Fruit fly (Drosophila melanogaster) whole organism, embryonic: Measurements from ENCODE around the gene PK2-R2.

Experiments used
- Atf3 ChIP-seq: fragments of 200-800 bp; sonication (Bioruptor generic); optimal IDR thresholded peaks from 3 replicates; lab custom pipeline; 2016; ENCODE audit warnings: missing biosample characterization, missing genetic modification characterization
- Bdp1 ChIP-seq: fragments of 200-800 bp; sonication (Bioruptor generic); optimal IDR thresholded peaks from 3 replicates; lab custom pipeline; 2016; ENCODE audit warnings: missing biosample characterization, missing genetic modification characterization
- Bgb ChIP-seq: fragments of 200-800 bp; sonication (Bioruptor generic); IDR thresholded peaks from 2 replicates; pipeline ENCODE4 v1.3.6; 2022; ENCODE audit warnings: missing biosample characterization, missing genetic modification characterization; ENCODE audit not compliant: partially characterized antibody
- CG10543 ChIP-seq: fragments of 200-800 bp; sonication (Bioruptor generic); optimal IDR thresholded peaks from 3 replicates; lab custom pipeline; 2017; ENCODE audit warnings: missing biosample characterization, mild to moderate bottlenecking, missing genetic modification characterization, moderate library complexity
- CG10565 ChIP-seq: fragments of 200-800 bp; sonication (Bioruptor generic); optimal IDR thresholded peaks from 3 replicates; lab custom pipeline; 2016; ENCODE audit warnings: missing biosample characterization, mild to moderate bottlenecking, missing genetic modification characterization
- CG11247 ChIP-seq: fragments of 200-800 bp; sonication (Bioruptor generic); IDR thresholded peaks from 2 replicates; pipeline ENCODE4 v1.3.6; 2022; ENCODE audit warnings: missing biosample characterization, missing genetic modification characterization
- CG15514 ChIP-seq: fragments of 200-800 bp; sonication (Bioruptor generic); optimal IDR thresholded peaks from 3 replicates; lab custom pipeline; 2017; ENCODE audit warnings: missing biosample characterization, missing genetic modification characterization, mild to moderate bottlenecking, moderate library complexity, missing genetic modification reagents
- CG1647 ChIP-seq: fragments of 200-800 bp; sonication (Bioruptor generic); optimal IDR thresholded peaks from 3 replicates; lab custom pipeline; 2016; ENCODE audit warnings: missing biosample characterization, missing genetic modification characterization
- CG16779 ChIP-seq: fragments of 200-800 bp; sonication (Bioruptor generic); IDR thresholded peaks from 2 replicates; pipeline ENCODE4 v1.3.6; 2022; ENCODE audit warnings: missing biosample characterization, missing genetic modification characterization
- CG16863 ChIP-seq: fragments of 200-800 bp; sonication (Bioruptor generic); optimal IDR thresholded peaks from 3 replicates; lab custom pipeline; 2016; ENCODE audit warnings: missing biosample characterization, missing genetic modification characterization
- CG18011 ChIP-seq: fragments of 200-800 bp; sonication (Bioruptor generic); optimal IDR thresholded peaks from 2 replicates; lab custom pipeline; 2017; ENCODE audit warnings: missing biosample characterization, missing genetic modification characterization, mild to moderate bottlenecking, moderate library complexity, missing genotype
- CG32772 ChIP-seq: fragments of 200-800 bp; sonication (Bioruptor generic); IDR thresholded peaks from 2 replicates; pipeline ENCODE4 v1.3.6; 2022; ENCODE audit warnings: missing biosample characterization, missing genetic modification characterization
- CG6254 ChIP-seq: fragments of 200-800 bp; sonication (Bioruptor generic); optimal IDR thresholded peaks from 3 replicates; lab custom pipeline; 2017; ENCODE audit warnings: mild to moderate bottlenecking, missing biosample characterization, missing genetic modification reagents, missing genetic modification characterization
- CG7372 ChIP-seq: fragments of 200-800 bp; sonication (Bioruptor generic); IDR thresholded peaks from 2 replicates; pipeline ENCODE4 v1.3.6; 2022; ENCODE audit warnings: missing biosample characterization, missing genetic modification characterization
- CG8944 ChIP-seq: fragments of 200-800 bp; sonication (Bioruptor generic); optimal IDR thresholded peaks from 3 replicates; lab custom pipeline; 2016; ENCODE audit warnings: missing biosample characterization, missing genetic modification characterization
- CG9215 ChIP-seq: fragments of 200-800 bp; sonication (Bioruptor generic); IDR thresholded peaks from 2 replicates; pipeline ENCODE4 v1.3.6; 2022; ENCODE audit warnings: missing biosample characterization, missing genetic modification characterization
- CrebB ChIP-seq: fragments of 200-800 bp; sonication (Bioruptor generic); optimal IDR thresholded peaks from 3 replicates; lab custom pipeline; 2018; ENCODE audit warnings: missing biosample characterization, mild to moderate bottlenecking, missing genetic modification characterization
- Hand ChIP-seq: fragments of 200-800 bp; sonication (Bioruptor generic); optimal IDR thresholded peaks from 2 replicates; lab custom pipeline; 2017; ENCODE audit warnings: mild to moderate bottlenecking, missing biosample characterization, missing genetic modification reagents, missing genetic modification characterization
- Hey ChIP-seq: fragments of 200-800 bp; sonication (Bioruptor generic); optimal IDR thresholded peaks from 3 replicates; lab custom pipeline; 2018; ENCODE audit warnings: missing biosample characterization, mild to moderate bottlenecking, missing genetic modification characterization
- Hmr ChIP-seq: fragments of 200-800 bp; sonication (Bioruptor generic); optimal IDR thresholded peaks from 3 replicates; lab custom pipeline; 2017; ENCODE audit warnings: mild to moderate bottlenecking, missing biosample characterization, missing genetic modification reagents, missing genetic modification characterization
- Nf-YA ChIP-seq: fragments of 200-800 bp; sonication (Bioruptor generic); IDR thresholded peaks from 2 replicates; pipeline ENCODE4 v1.3.6; 2022; ENCODE audit warnings: missing biosample characterization, missing genetic modification characterization
- Oli ChIP-seq: fragments of 200-800 bp; sonication (Bioruptor generic); optimal IDR thresholded peaks from 2 replicates; lab custom pipeline; 2018; ENCODE audit warnings: missing biosample characterization, mild to moderate bottlenecking, missing genetic modification characterization, moderate library complexity
- Ravus ChIP-seq: fragments of 200-800 bp; sonication (Bioruptor generic); IDR thresholded peaks from 2 replicates; pipeline ENCODE4 v1.3.6; 2022; ENCODE audit warnings: missing biosample characterization, missing genetic modification characterization
- Rx ChIP-seq: fragments of 200-800 bp; sonication (Bioruptor generic); IDR thresholded peaks from 2 replicates; pipeline ENCODE4 v1.3.6; 2022; ENCODE audit warnings: missing biosample characterization, missing genetic modification characterization
- Scr ChIP-seq: fragments of 200-800 bp; sonication (Bioruptor generic); IDR thresholded peaks from 2 replicates; pipeline ENCODE4 v1.3.6; 2022; ENCODE audit warnings: missing biosample characterization, missing genetic modification characterization; ENCODE audit not compliant: partially characterized antibody
- Sox100B ChIP-seq: fragments of 200-800 bp; sonication (Bioruptor generic); optimal IDR thresholded peaks from 3 replicates; lab custom pipeline; 2018; ENCODE audit warnings: missing biosample characterization, mild to moderate bottlenecking, missing genetic modification characterization
- ash1 ChIP-seq: fragments of 200-800 bp; sonication (Bioruptor generic); optimal IDR thresholded peaks from 2 replicates; lab custom pipeline; 2018; ENCODE audit warnings: missing biosample characterization, mild to moderate bottlenecking, missing genetic modification characterization
- caup ChIP-seq: fragments of 200-800 bp; sonication (Bioruptor generic); optimal IDR thresholded peaks from 3 replicates; lab custom pipeline; 2017; ENCODE audit warnings: missing biosample characterization, mild to moderate bottlenecking, missing genetic modification characterization, moderate library complexity; ENCODE audit not compliant: severe bottlenecking
- chn ChIP-seq: fragments of 200-800 bp; sonication (Bioruptor generic); optimal IDR thresholded peaks from 2 replicates; lab custom pipeline; 2016; ENCODE audit warnings: missing biosample characterization, missing genetic modification characterization
- ci ChIP-seq: fragments of 200-800 bp; sonication (Bioruptor generic); IDR thresholded peaks from 3 replicates; pipeline ENCODE4 v1.3.6; 2022; ENCODE audit warnings: missing biosample characterization, missing genetic modification characterization
- crc ChIP-seq: fragments of 200-800 bp; sonication (Bioruptor generic); optimal IDR thresholded peaks from 2 replicates; lab custom pipeline; 2016; ENCODE audit warnings: missing biosample characterization, missing genetic modification characterization
- exex ChIP-seq: fragments of 200-800 bp; sonication (Bioruptor generic); optimal IDR thresholded peaks from 4 replicates; lab custom pipeline; 2018; ENCODE audit warnings: missing biosample characterization, mild to moderate bottlenecking, missing genetic modification characterization, moderate library complexity
- gfzf ChIP-seq: fragments of 200-800 bp; sonication (Bioruptor generic); optimal IDR thresholded peaks from 2 replicates; lab custom pipeline; 2016; ENCODE audit warnings: missing biosample characterization, mild to moderate bottlenecking, missing genetic modification characterization, moderate library complexity
- kay ChIP-seq: fragments of 200-800 bp; sonication (Bioruptor generic); optimal IDR thresholded peaks from 2 replicates; lab custom pipeline; 2016; ENCODE audit warnings: missing biosample characterization, missing genetic modification characterization
- lbe ChIP-seq: fragments of 200-800 bp; sonication (Bioruptor generic); optimal IDR thresholded peaks from 2 replicates; lab custom pipeline; 2016; ENCODE audit warnings: missing biosample characterization, mild to moderate bottlenecking, missing genetic modification characterization
- lilli ChIP-seq: fragments of 200-800 bp; sonication (Bioruptor generic); optimal IDR thresholded peaks from 3 replicates; lab custom pipeline; 2016; ENCODE audit warnings: missing biosample characterization, missing genetic modification characterization
- lola ChIP-seq, 3 experiments: fragments of >200 bp in 2 of 3; fragments of 200-800 bp in 1 of 3; sonication (Bioruptor generic) in 1 of 3; optimal IDR thresholded peaks; 2 replicates each; lab custom pipeline; 2017 to 2019; ENCODE audit warnings: missing biosample characterization in 3 of 3, missing genetic modification characterization in 3 of 3, mild to moderate bottlenecking in 1 of 3, moderate library complexity in 1 of 3
- oc ChIP-seq: fragments of 200-800 bp; sonication (Bioruptor generic); optimal IDR thresholded peaks from 2 replicates; lab custom pipeline; 2018; ENCODE audit warnings: missing biosample characterization, mild to moderate bottlenecking, missing genetic modification characterization, moderate library complexity
- odd ChIP-seq: fragments of 200-800 bp; sonication (Bioruptor generic); optimal IDR thresholded peaks from 2 replicates; lab custom pipeline; 2017; ENCODE audit warnings: missing biosample characterization, mild to moderate bottlenecking, missing genetic modification characterization
- pfk ChIP-seq: fragments of 200-800 bp; sonication (Bioruptor generic); optimal IDR thresholded peaks from 2 replicates; lab custom pipeline; 2018; ENCODE audit warnings: missing biosample characterization, mild to moderate bottlenecking, missing genetic modification characterization, moderate library complexity
- pita ChIP-seq: fragments of 200-800 bp; sonication (Bioruptor generic); optimal IDR thresholded peaks from 2 replicates; lab custom pipeline; 2017; ENCODE audit warnings: missing biosample characterization, mild to moderate bottlenecking, missing genetic modification characterization
- ranshi ChIP-seq: fragments of 200-800 bp; sonication (Bioruptor generic); IDR thresholded peaks from 2 replicates; pipeline ENCODE4 v1.3.6; 2022; ENCODE audit warnings: missing biosample characterization, missing genetic modification characterization
- sqz ChIP-seq: fragments of 200-800 bp; sonication (Bioruptor generic); optimal IDR thresholded peaks from 3 replicates; lab custom pipeline; 2018; ENCODE audit warnings: missing biosample characterization, mild to moderate bottlenecking, missing genetic modification characterization
- tin ChIP-seq: fragments of 200-800 bp; sonication (Bioruptor generic); optimal IDR thresholded peaks from 3 replicates; lab custom pipeline; 2016; ENCODE audit warnings: missing biosample characterization, missing genetic modification characterization
- tll ChIP-seq, 2 experiments: fragments of 200-800 bp in 1 of 2; fragments of >200 bp in 1 of 2; sonication (Bioruptor generic) in 1 of 2; optimal IDR thresholded peaks; 2 replicates each; lab custom pipeline; 2017 to 2019; ENCODE audit warnings: missing biosample characterization in 2 of 2, missing genetic modification characterization in 2 of 2, mild to moderate bottlenecking in 1 of 2, moderate library complexity in 1 of 2
- usp ChIP-seq: fragments of >200 bp; optimal IDR thresholded peaks from 2 replicates; lab custom pipeline; 2017; ENCODE audit warnings: missing biosample characterization, missing genetic modification characterization
- zfh1 ChIP-seq: fragments of 200-800 bp; sonication (Bioruptor generic); IDR thresholded peaks from 3 replicates; pipeline ENCODE4 v1.3.6; 2022; ENCODE audit warnings: missing biosample characterization, missing genetic modification characterization

Gene PK2-R2

DNA sequence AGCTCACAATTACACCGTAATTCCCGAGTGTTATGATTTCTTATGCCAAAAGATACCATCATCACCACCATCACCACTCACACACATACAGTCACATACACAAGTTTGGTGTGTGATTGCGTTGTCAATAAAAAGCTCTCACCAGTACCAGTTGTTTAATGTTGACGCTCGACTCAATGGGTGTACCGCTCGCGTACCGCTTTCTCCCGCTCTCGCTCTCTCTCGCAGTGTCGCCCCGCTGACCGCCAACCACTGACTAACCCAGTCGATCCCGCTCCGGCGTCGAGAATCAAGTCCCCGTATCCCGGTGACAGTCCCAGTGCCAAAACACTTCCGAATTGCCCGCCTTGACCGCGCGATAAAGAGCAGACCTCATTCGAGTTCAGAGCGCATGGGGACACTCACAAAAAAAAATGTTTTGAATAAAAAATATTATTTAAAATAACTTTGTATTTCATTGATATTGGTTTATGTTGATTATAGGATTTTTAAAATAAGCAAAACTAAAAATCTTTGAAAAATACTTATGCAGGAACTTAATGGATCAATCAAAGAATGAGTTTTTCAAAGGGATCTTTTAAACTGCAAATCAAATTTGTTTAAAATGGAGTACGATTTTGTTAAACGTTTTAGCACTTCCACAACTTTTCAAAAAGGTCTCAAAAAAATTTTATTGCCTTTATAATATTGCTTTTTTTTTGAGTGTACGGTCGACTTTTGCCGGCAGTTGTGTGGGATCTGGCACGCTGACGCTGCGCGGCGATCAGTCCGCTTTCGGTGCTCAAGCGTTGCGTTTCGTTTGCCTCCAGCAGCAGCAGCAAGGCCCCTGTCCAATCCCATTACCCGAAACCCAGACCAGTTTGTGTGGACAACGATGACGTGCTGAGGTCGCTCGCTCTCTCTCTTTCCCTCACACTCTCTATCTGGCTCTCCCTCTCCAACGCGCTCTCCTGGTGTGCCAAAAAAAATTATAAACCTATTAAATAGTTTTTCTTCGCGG lies 30.5 kb upstream of the PK2-R2 start, which contains the start of gene Dic1 (continued):
- TF ChIP-seq lbe (GFP tag; lab: Kevin White, UChicago), result peak; percentile 89
- TF ChIP-seq Sox100B (GFP tag; lab: Kevin White, UChicago), result peak; percentile 99
- TF ChIP-seq CG16779 (GFP tag; lab: Robert Waterston, UW), result peak; percentile 65; the same call in 1 of the 2 replicates
- TF ChIP-seq CG18011 (GFP tag; lab: Kevin White, UChicago), result peak; percentile 87
- peak; percentile 85 for TF ChIP-seq Bdp1 (GFP tag; lab: Kevin White, UChicago)
- TF ChIP-seq oc (tag; lab: Kevin White, UChicago), result peak; percentile 89
- peak; percentile 83 for TF ChIP-seq zfh1 (GFP tag; lab: Robert Waterston, UW)
- peak in 1 of 3 experiments; percentile 97 for TF ChIP-seq lola (GFP tag; optimal IDR thresholded peaks at IDR 0.05; lab: Kevin White, UChicago)
- TF ChIP-seq ci (GFP tag; lab: Robert Waterston, UW), result peak; percentile 86; the same call in 2 of the 3 replicates
- peak; percentile 93 for TF ChIP-seq chn (GFP tag; lab: Kevin White, UChicago)
- peak; percentile 73 for TF ChIP-seq Rx (GFP tag; lab: Robert Waterston, UW)
- TF ChIP-seq kay (GFP tag; lab: Kevin White, UChicago), result peak; percentile 91
- TF ChIP-seq CG32772 (GFP tag; lab: Robert Waterston, UW), result peak; percentile 75
- TF ChIP-seq ash1, result no peak
- TF ChIP-seq Hey (tag; lab: Kevin White, UChicago), result peak; percentile 54
- TF ChIP-seq CG8944 (GFP tag; lab: Kevin White, UChicago), result peak; percentile 85
- TF ChIP-seq Nf-YA, result peak; percentile 85
- peak; percentile 97 for TF ChIP-seq caup
- TF ChIP-seq CrebB (tag; lab: Kevin White, UChicago), result peak; percentile 73
- TF ChIP-seq Atf3 (GFP tag; lab: Kevin White, UChicago), result peak; percentile 88
- TF ChIP-seq CG11247 (GFP tag; lab: Robert Waterston, UW), result peak; percentile 85
- no peak for TF ChIP-seq usp (GFP tag; lab: Kevin White, UChicago)
- TF ChIP-seq sqz (GFP tag; lab: Kevin White, UChicago), result peak; percentile 96
- TF ChIP-seq Bgb (GFP tag; lab: Robert Waterston, UW), result peak; percentile 68; the same call in 1 of the 2 replicates
- no peak for TF ChIP-seq gfzf (GFP tag; lab: Kevin White, UChicago)
- peak; percentile 94 for TF ChIP-seq Hand
- TF ChIP-seq odd, result peak; percentile 97
- peak; percentile 84 for TF ChIP-seq exex (tag; lab: Kevin White, UChicago)
- TF ChIP-seq crc, result peak; percentile 75
- TF ChIP-seq CG9215, result peak; percentile 92
- peak; percentile 98 for TF ChIP-seq Oli
- TF ChIP-seq CG10543 (GFP tag; lab: Kevin White, UChicago), result peak; percentile 98
- TF ChIP-seq CG15514 (GFP tag; lab: Kevin White, UChicago), result peak; percentile 90
- TF ChIP-seq Ravus (GFP tag; lab: Robert Waterston, UW), result peak; percentile 69
- peak; percentile 95 for TF ChIP-seq CG6254
- TF ChIP-seq tll (GFP tag; optimal IDR thresholded peaks at IDR 0.05; lab: Kevin White, UChicago), result peak in 1 of 2 experiments; percentile 64
- TF ChIP-seq tin (GFP tag; lab: Kevin White, UChicago), result peak; percentile 97
- TF ChIP-seq ranshi (GFP tag; lab: Robert Waterston, UW), result peak; percentile 89
- TF ChIP-seq CG1647, result peak; percentile 76
- peak; percentile 97 for TF ChIP-seq lilli
- TF ChIP-seq CG10565, result peak; percentile 85
- peak; percentile 92 for TF ChIP-seq CG7372 (GFP tag; lab: Robert Waterston, UW)
- TF ChIP-seq pfk (GFP tag; lab: Kevin White, UChicago), result peak; percentile 29
- TF ChIP-seq Hmr (GFP tag; lab: Kevin White, UChicago), result peak; percentile 98
- TF ChIP-seq Scr (GFP tag; lab: Robert Waterston, UW), result peak; percentile 17; the same call in 1 of the 2 replicates
- TF ChIP-seq pita (GFP tag; lab: Kevin White, UChicago), result no peak
- peak; percentile 87 for TF ChIP-seq CG16863 (GFP tag; lab: Kevin White, UChicago)
